Fruit fly (Drosophila melanogaster) whole organism, embryonic: Measurements from ENCODE around the gene Dmtn.

Experiments
- B-H1 ChIP-seq: fragments of 200-800 bp; sonication (Bioruptor generic); IDR thresholded peaks from 3 replicates; pipeline ENCODE4 v1.3.6; 2022; ENCODE audit warnings: missing biosample characterization, missing genetic modification characterization
- CG10209 ChIP-seq: fragments of 200-800 bp; sonication (Bioruptor generic); optimal IDR thresholded peaks from 3 replicates; lab custom pipeline; 2017; ENCODE audit warnings: missing biosample characterization, mild to moderate bottlenecking, missing genetic modification characterization, missing genetic modification reagents
- CG10543 ChIP-seq: fragments of 200-800 bp; sonication (Bioruptor generic); optimal IDR thresholded peaks from 3 replicates; lab custom pipeline; 2017; ENCODE audit warnings: missing biosample characterization, mild to moderate bottlenecking, missing genetic modification characterization, moderate library complexity
- CG11093 ChIP-seq: fragments of 200-800 bp; sonication (Bioruptor generic); IDR thresholded peaks from 3 replicates; pipeline ENCODE4 v1.3.6; 2022; ENCODE audit warnings: missing biosample characterization, missing genetic modification characterization
- CG12219 ChIP-seq: fragments of 200-800 bp; sonication (Bioruptor generic); optimal IDR thresholded peaks from 3 replicates; lab custom pipeline; 2018; ENCODE audit warnings: missing biosample characterization, mild to moderate bottlenecking, missing genetic modification characterization
- CG12942 ChIP-seq: fragments of 200-800 bp; sonication (Bioruptor generic); optimal IDR thresholded peaks from 3 replicates; lab custom pipeline; 2016; ENCODE audit warnings: missing biosample characterization, missing genetic modification characterization
- CG14014 ChIP-seq: fragments of 200-800 bp; sonication (Bioruptor generic); IDR thresholded peaks from 2 replicates; pipeline ENCODE4 v1.3.6; 2022; ENCODE audit warnings: missing biosample characterization, missing genetic modification characterization
- CG15479 ChIP-seq: fragments of 200-800 bp; sonication (Bioruptor generic); optimal IDR thresholded peaks from 3 replicates; lab custom pipeline; 2019; ENCODE audit warnings: missing biosample characterization, mild to moderate bottlenecking, missing genetic modification characterization, moderate library complexity
- CG17568 ChIP-seq: fragments of 200-800 bp; sonication (Bioruptor generic); optimal IDR thresholded peaks from 2 replicates; lab custom pipeline; 2018; ENCODE audit warnings: missing biosample characterization, mild to moderate bottlenecking, missing genetic modification characterization, moderate library complexity
- CG17912 ChIP-seq: fragments of 200-800 bp; sonication (Bioruptor generic); optimal IDR thresholded peaks from 2 replicates; lab custom pipeline; 2018; ENCODE audit warnings: missing biosample characterization, mild to moderate bottlenecking, missing genetic modification characterization
- CG18262 ChIP-seq: fragments of 200-800 bp; optimal IDR thresholded peaks from 3 replicates; lab custom pipeline; 2019; ENCODE audit warnings: missing biosample characterization, mild to moderate bottlenecking, missing genetic modification characterization, moderate library complexity
- CG2116 ChIP-seq: fragments of 200-800 bp; sonication (Bioruptor generic); optimal IDR thresholded peaks from 3 replicates; lab custom pipeline; 2018; ENCODE audit warnings: missing biosample characterization, mild to moderate bottlenecking, missing genetic modification characterization
- CG2712 ChIP-seq: fragments of 200-800 bp; optimal IDR thresholded peaks from 3 replicates; lab custom pipeline; 2019; ENCODE audit warnings: missing biosample characterization, mild to moderate bottlenecking, missing genetic modification characterization, moderate library complexity
- CG31224 ChIP-seq: fragments of 200-800 bp; sonication (Bioruptor generic); IDR thresholded peaks from 2 replicates; pipeline ENCODE4 v1.3.6; 2022; ENCODE audit warnings: missing biosample characterization, missing genetic modification characterization
- CG3847 ChIP-seq: fragments of 200-800 bp; sonication (Bioruptor generic); IDR thresholded peaks from 2 replicates; pipeline ENCODE4 v1.3.6; 2022; ENCODE audit warnings: missing biosample characterization, missing genetic modification characterization
- CG4404 ChIP-seq: fragments of 200-800 bp; sonication (Bioruptor generic); IDR thresholded peaks from 2 replicates; pipeline ENCODE4 v1.3.6; 2022; ENCODE audit warnings: missing biosample characterization, missing genetic modification characterization
- CG6175 ChIP-seq: fragments of 200-800 bp; sonication (Bioruptor generic); IDR thresholded peaks from 3 replicates; pipeline ENCODE4 v1.3.6; 2022; ENCODE audit warnings: missing biosample characterization, missing genetic modification characterization
- CG6765 ChIP-seq: fragments of 200-800 bp; sonication (Bioruptor generic); optimal IDR thresholded peaks from 3 replicates; lab custom pipeline; 2017; ENCODE audit warnings: missing biosample characterization, mild to moderate bottlenecking, missing genetic modification characterization
- CG8765 ChIP-seq: fragments of 200-800 bp; sonication (Bioruptor generic); IDR thresholded peaks from 2 replicates; pipeline ENCODE4 v1.3.6; 2022; ENCODE audit warnings: missing biosample characterization, missing genetic modification characterization
- CG9727 ChIP-seq: fragments of 200-800 bp; sonication (Bioruptor generic); optimal IDR thresholded peaks from 3 replicates; lab custom pipeline; 2017; ENCODE audit warnings: missing biosample characterization, mild to moderate bottlenecking, missing genetic modification characterization
- CG9932 ChIP-seq: fragments of 200-800 bp; sonication (Bioruptor generic); IDR thresholded peaks from 2 replicates; pipeline ENCODE4 v1.3.6; 2022; ENCODE audit warnings: missing biosample characterization, missing genetic modification characterization
- CrebB ChIP-seq: fragments of 200-800 bp; sonication (Bioruptor generic); optimal IDR thresholded peaks from 3 replicates; lab custom pipeline; 2018; ENCODE audit warnings: missing biosample characterization, mild to moderate bottlenecking, missing genetic modification characterization
- Dp ChIP-seq: fragments of 200-800 bp; sonication (Bioruptor generic); optimal IDR thresholded peaks from 2 replicates; lab custom pipeline; 2018; ENCODE audit warnings: missing biosample characterization, mild to moderate bottlenecking, missing genetic modification characterization, moderate library complexity
- Elba2 ChIP-seq: fragments of 200-800 bp; sonication (Bioruptor generic); optimal IDR thresholded peaks from 3 replicates; lab custom pipeline; 2016; ENCODE audit warnings: missing biosample characterization, missing genetic modification characterization
- H2.0 ChIP-seq: fragments of 200-800 bp; sonication (Bioruptor generic); IDR thresholded peaks from 2 replicates; pipeline ENCODE4 v1.3.6; 2022; ENCODE audit warnings: missing biosample characterization, missing genetic modification characterization
- HHEX ChIP-seq: fragments of 200-800 bp; sonication (Bioruptor generic); optimal IDR thresholded peaks from 3 replicates; lab custom pipeline; 2017; ENCODE audit warnings: missing biosample characterization, mild to moderate bottlenecking, missing genetic modification characterization, missing genetic modification reagents
- Hr3 ChIP-seq: fragments of 200-800 bp; sonication (Bioruptor generic); optimal IDR thresholded peaks from 3 replicates; lab custom pipeline; 2016; ENCODE audit warnings: missing biosample characterization, missing genetic modification characterization
- Oaz ChIP-seq: fragments of 200-800 bp; sonication (Bioruptor generic); IDR thresholded peaks from 2 replicates; pipeline ENCODE4 v1.3.6; 2022; ENCODE audit warnings: missing biosample characterization, missing genetic modification characterization
- Poxn ChIP-seq: fragments of 200-800 bp; sonication (Bioruptor generic); IDR thresholded peaks from 2 replicates; pipeline ENCODE4 v1.3.6; 2022; ENCODE audit warnings: missing biosample characterization, missing genetic modification characterization
- Sox102F ChIP-seq: fragments of 200-800 bp; sonication (Bioruptor generic); optimal IDR thresholded peaks from 2 replicates; lab custom pipeline; 2018; ENCODE audit warnings: missing biosample characterization, mild to moderate bottlenecking, missing genetic modification characterization, moderate library complexity
- abd-A ChIP-seq: fragments of 200-800 bp; sonication (Bioruptor generic); optimal IDR thresholded peaks from 3 replicates; lab custom pipeline; 2019; ENCODE audit warnings: missing biosample characterization, mild to moderate bottlenecking, missing genetic modification characterization, moderate library complexity
- bigmax ChIP-seq: fragments of 200-800 bp; sonication (Bioruptor generic); optimal IDR thresholded peaks from 2 replicates; lab custom pipeline; 2018; ENCODE audit warnings: missing biosample characterization, mild to moderate bottlenecking, missing genetic modification characterization
- btn ChIP-seq: fragments of 200-800 bp; sonication (Bioruptor generic); optimal IDR thresholded peaks from 2 replicates; lab custom pipeline; 2016; ENCODE audit warnings: missing biosample characterization, missing genetic modification characterization
- caup ChIP-seq: fragments of 200-800 bp; sonication (Bioruptor generic); optimal IDR thresholded peaks from 3 replicates; lab custom pipeline; 2017; ENCODE audit warnings: missing biosample characterization, mild to moderate bottlenecking, missing genetic modification characterization, moderate library complexity; ENCODE audit not compliant: severe bottlenecking
- esg ChIP-seq: fragments of 200-800 bp; sonication (Bioruptor generic); conservative IDR thresholded peaks from 2 replicates; pipeline ENCODE4 v1.3.6; 2022; ENCODE audit warnings: missing biosample characterization, missing genetic modification characterization
- fu2 ChIP-seq: fragments of 200-800 bp; sonication (Bioruptor generic); optimal IDR thresholded peaks from 2 replicates; lab custom pipeline; 2016; ENCODE audit warnings: missing biosample characterization, missing genetic modification characterization
- gce ChIP-seq: fragments of 200-800 bp; sonication (Bioruptor generic); IDR thresholded peaks from 3 replicates; pipeline ENCODE4 v1.3.6; 2022; ENCODE audit warnings: missing biosample characterization, missing genetic modification characterization
- gcm2 ChIP-seq: fragments of 200-800 bp; sonication (Bioruptor generic); optimal IDR thresholded peaks from 2 replicates; lab custom pipeline; 2016; ENCODE audit warnings: missing biosample characterization, missing genetic modification characterization
- grau ChIP-seq: fragments of 200-800 bp; optimal IDR thresholded peaks from 3 replicates; lab custom pipeline; 2019; ENCODE audit warnings: missing biosample characterization, mild to moderate bottlenecking, missing genetic modification characterization, moderate library complexity
- jigr1 ChIP-seq: fragments of 200-800 bp; sonication (Bioruptor generic); IDR thresholded peaks from 3 replicates; pipeline ENCODE4 v1.3.6; 2022; ENCODE audit warnings: missing biosample characterization, missing genetic modification characterization
- jing ChIP-seq: fragments of 200-800 bp; sonication (Bioruptor generic); optimal IDR thresholded peaks from 2 replicates; lab custom pipeline; 2018; ENCODE audit warnings: missing biosample characterization, mild to moderate bottlenecking, missing genetic modification characterization
- mam ChIP-seq: fragments of 200-800 bp; sonication (Bioruptor generic); optimal IDR thresholded peaks from 3 replicates; lab custom pipeline; 2016; ENCODE audit warnings: missing biosample characterization, missing genetic modification characterization
- otp ChIP-seq: fragments of 200-800 bp; sonication (Bioruptor generic); IDR thresholded peaks from 3 replicates; pipeline ENCODE4, ENCODE4 v1.3.6; 2022; ENCODE audit warnings: missing biosample characterization, missing genetic modification characterization
- p53 ChIP-seq: fragments of 200-800 bp; sonication (Bioruptor generic); optimal IDR thresholded peaks from 2 replicates; lab custom pipeline; 2016; ENCODE audit warnings: missing biosample characterization, missing genetic modification characterization
- pfk ChIP-seq: fragments of 200-800 bp; sonication (Bioruptor generic); optimal IDR thresholded peaks from 2 replicates; lab custom pipeline; 2018; ENCODE audit warnings: missing biosample characterization, mild to moderate bottlenecking, missing genetic modification characterization, moderate library complexity
- pum ChIP-seq: fragments of 200-800 bp; sonication (Bioruptor generic); optimal IDR thresholded peaks from 2 replicates; lab custom pipeline; 2016; ENCODE audit warnings: missing biosample characterization, missing genetic modification characterization
- sisA ChIP-seq: fragments of 200-800 bp; sonication (Bioruptor generic); IDR thresholded peaks from 2 replicates; pipeline ENCODE4 v1.3.6; 2022; ENCODE audit warnings: missing biosample characterization, missing genetic modification characterization
- slou ChIP-seq: fragments of 200-800 bp; sonication (Bioruptor generic); optimal IDR thresholded peaks from 3 replicates; lab custom pipeline; 2016; ENCODE audit warnings: missing biosample characterization, missing genetic modification characterization
- tup ChIP-seq: fragments of 200-800 bp; sonication (Bioruptor generic); optimal IDR thresholded peaks from 2 replicates; lab custom pipeline; 2016; ENCODE audit warnings: missing biosample characterization, mild to moderate bottlenecking, missing genetic modification characterization, moderate library complexity
- vfl ChIP-seq: fragments of 200-800 bp; sonication (Bioruptor generic); optimal IDR thresholded peaks from 2 replicates; lab custom pipeline; 2016; ENCODE audit warnings: missing biosample characterization, missing genetic modification characterization

Dmtn gene

dm6 chr3R:6368550-6369238 is 37.0 kb downstream of the Dmtn start, which contains the start of gene CG10286 (continued):
- TF ChIP-seq CG12942 (GFP tag; lab: Kevin White, UChicago) = no peak
- no peak for TF ChIP-seq Elba2 (GFP tag; lab: Kevin White, UChicago)
- no peak for TF ChIP-seq jigr1 (GFP tag; lab: Robert Waterston, UW)
- TF ChIP-seq gce (GFP tag; lab: Robert Waterston, UW) = no peak
- no peak for TF ChIP-seq tup
- peak; percentile 9 for TF ChIP-seq HHEX (GFP tag; lab: Kevin White, UChicago)
- peak; percentile 64 for TF ChIP-seq CG9932 (GFP tag; lab: Robert Waterston, UW)
- TF ChIP-seq esg (GFP tag; lab: Robert Waterston, UW) = no peak
- peak; percentile 44; the same call in 1 of the 3 replicates for TF ChIP-seq B-H1
- peak; percentile 21 for TF ChIP-seq CG17912
- no peak for TF ChIP-seq CG12219 (GFP tag; lab: Kevin White, UChicago)
- peak; percentile 29; the same call in 1 of the 2 replicates for TF ChIP-seq CG3847 (GFP tag; lab: Robert Waterston, UW)
- TF ChIP-seq CG6175 (GFP tag; lab: Robert Waterston, UW) = no peak
- no peak for TF ChIP-seq pfk (GFP tag; lab: Kevin White, UChicago)
- no peak for TF ChIP-seq CG8765 (GFP tag; lab: Robert Waterston, UW)
- no peak for TF ChIP-seq mam
- no peak for TF ChIP-seq CG6765 (GFP tag; lab: Kevin White, UChicago)
- TF ChIP-seq btn (GFP tag; lab: Kevin White, UChicago) = no peak
- TF ChIP-seq Hr3 = peak; percentile 20
- no peak; the same call in 2 of the 3 replicates for TF ChIP-seq CG11093
- peak; percentile 22 for TF ChIP-seq Dp
- no peak for TF ChIP-seq sisA (GFP tag; lab: Robert Waterston, UW)
- TF ChIP-seq CG2116 = peak; percentile 56
- peak; percentile 16 for TF ChIP-seq CG10209 (GFP tag; lab: Kevin White, UChicago)
- TF ChIP-seq CG2712 = peak; percentile 67
- peak; percentile 32; the same call in 1 of the 2 replicates for TF ChIP-seq CG14014 (GFP tag; lab: Robert Waterston, UW)
- no peak for TF ChIP-seq bigmax (GFP tag; lab: Kevin White, UChicago)
- no peak for TF ChIP-seq Poxn (GFP tag; lab: Robert Waterston, UW)
- no peak for TF ChIP-seq fu2 (GFP tag; lab: Kevin White, UChicago)
- TF ChIP-seq CG10543 (GFP tag; lab: Kevin White, UChicago) = no peak
- TF ChIP-seq CG4404 (GFP tag; lab: Robert Waterston, UW) = no peak
- TF ChIP-seq p53 (GFP tag; lab: Kevin White, UChicago) = no peak
- TF ChIP-seq slou (GFP tag; lab: Kevin White, UChicago) = no peak
- peak; percentile 38 for TF ChIP-seq grau (tag; lab: Kevin White, UChicago)
- no peak for TF ChIP-seq jing (GFP tag; lab: Kevin White, UChicago)
- TF ChIP-seq H2.0 (GFP tag; lab: Robert Waterston, UW) = peak; percentile 31; the same call in 1 of the 2 replicates
- TF ChIP-seq Sox102F (GFP tag; lab: Kevin White, UChicago) = no peak
- no peak for TF ChIP-seq abd-A (tag; lab: Kevin White, UChicago)
- TF ChIP-seq pum (GFP tag; lab: Kevin White, UChicago) = no peak
- 0 out of 2 replicates have a peak, but pooled peaks have one; percentile 25 for TF ChIP-seq CG31224 (GFP tag; lab: Robert Waterston, UW)
- peak; percentile 67 for TF ChIP-seq CG18262 (tag; lab: Kevin White, UChicago)
- TF ChIP-seq CG9727 (GFP tag; lab: Kevin White, UChicago) = peak; percentile 48
- no peak for TF ChIP-seq CG17568
- TF ChIP-seq CG15479 (GFP tag; lab: Kevin White, UChicago) = no peak
- no peak for TF ChIP-seq vfl (GFP tag; lab: Kevin White, UChicago)
- TF ChIP-seq CrebB (tag; lab: Kevin White, UChicago) = no peak
- TF ChIP-seq Oaz (GFP tag; lab: Robert Waterston, UW) = peak; percentile 34; the same call in 1 of the 2 replicates
- TF ChIP-seq otp (GFP tag; lab: Robert Waterston, UW) = no peak
- no peak for TF ChIP-seq gcm2 (GFP tag; lab: Kevin White, UChicago)
- no peak for TF ChIP-seq caup (GFP tag; lab: Kevin White, UChicago)
